Worm (Caenorhabditis elegans) whole organism, late embryonic: ENCODE data around the gene C06A12.8.

ENCODE experiments used
- ama-1 ChIP-seq: fragments of 150-350 bp; optimal IDR thresholded peaks from 2 replicates; lab custom pipeline; 2014
- ceh-31 ChIP-seq: sonication (generic microtip); optimal IDR thresholded peaks from 2 replicates; lab custom pipeline; 2016; ENCODE audit warnings: missing genetic modification characterization, missing compliant biosample characterization
- elt-2 ChIP-seq: sonication (generic microtip); optimal IDR thresholded peaks from 2 replicates; lab custom pipeline; 2016; ENCODE audit warnings: missing genetic modification reagents, missing genetic modification characterization, missing compliant biosample characterization
- eyg-1 ChIP-seq: sonication (generic microtip); optimal IDR thresholded peaks from 2 replicates; lab custom pipeline; 2016; ENCODE audit warnings: missing genotype, missing genetic modification characterization, missing compliant biosample characterization
- lin-11 ChIP-seq: fragments of 200-800 bp; sonication (Bioruptor generic); optimal IDR thresholded peaks from 2 replicates; lab custom pipeline; 2018; ENCODE audit warnings: mild to moderate bottlenecking, missing genetic modification characterization, missing compliant biosample characterization
- nhr-11 ChIP-seq: fragments of 150-350 bp; optimal IDR thresholded peaks from 2 replicates; lab custom pipeline; 2014; ENCODE audit warnings: missing biosample characterization, missing genetic modification characterization
- npax-4 ChIP-seq: sonication (generic microtip); optimal IDR thresholded peaks from 2 replicates; lab custom pipeline; 2016; ENCODE audit warnings: missing genetic modification characterization, missing compliant biosample characterization
- pqm-1 ChIP-seq: sonication (generic microtip); optimal IDR thresholded peaks from 2 replicates; lab custom pipeline; 2016; ENCODE audit warnings: missing genetic modification characterization, missing compliant biosample characterization
- sox-2 ChIP-seq: fragments of 200-800 bp; sonication (Bioruptor generic); IDR thresholded peaks from 2 replicates; pipeline ENCODE4 v1.3.6; 2022; ENCODE audit warnings: missing genetic modification reagents, missing genetic modification characterization, missing compliant biosample characterization
- tbx-7 ChIP-seq: sonication (generic microtip); optimal IDR thresholded peaks from 2 replicates; lab custom pipeline; 2016; ENCODE audit warnings: missing genotype, missing genetic modification characterization, missing compliant biosample characterization

ce11 chrIV:17450443-17450842, 13.3 kb downstream of the C06A12.8 start, which contains the start of gene F11E6.8:
- no peak for TF ChIP-seq elt-2 (tag; lab: Kevin White, UChicago)
- no peak for TF ChIP-seq ceh-31 (tag; lab: Kevin White, UChicago)
- no peak for TF ChIP-seq tbx-7 (tag; lab: Kevin White, UChicago)
- no peak for TF ChIP-seq eyg-1 (tag; lab: Kevin White, UChicago)
- TF ChIP-seq npax-4, result no peak
- no peak for TF ChIP-seq ama-1 (lab: Kevin White, UChicago)
- no peak for TF ChIP-seq pqm-1 (tag; lab: Kevin White, UChicago)
- no peak for TF ChIP-seq lin-11 (tag; lab: Kevin White, UChicago)
- TF ChIP-seq nhr-11 (tag; lab: Kevin White, UChicago), result no peak
- TF ChIP-seq sox-2, result no peak
